Fruit fly (Drosophila melanogaster) whole organism, embryonic: ENCODE results near the gene plum.

Experiments used
- Adf1 ChIP-seq: fragments of 200-800 bp; sonication (Bioruptor generic); IDR thresholded peaks from 2 replicates; pipeline ENCODE4 v1.3.6; 2022; ENCODE audit warnings: missing biosample characterization, missing genetic modification characterization
- Atf6 ChIP-seq: fragments of 200-800 bp; sonication (Bioruptor generic); IDR thresholded peaks from 2 replicates; pipeline ENCODE4 v1.3.6; 2022; ENCODE audit warnings: missing biosample characterization, missing genetic modification characterization
- B-H2 ChIP-seq: fragments of 200-800 bp; sonication (Bioruptor generic); optimal IDR thresholded peaks from 2 replicates; lab custom pipeline; 2018; ENCODE audit warnings: missing biosample characterization, mild to moderate bottlenecking, missing genetic modification characterization
- CG10147 ChIP-seq: fragments of 200-800 bp; sonication (Bioruptor generic); optimal IDR thresholded peaks from 2 replicates; lab custom pipeline; 2019; ENCODE audit warnings: missing biosample characterization, mild to moderate bottlenecking, missing genetic modification characterization, moderate library complexity
- CG10959 ChIP-seq: fragments of 200-800 bp; sonication (Bioruptor generic); IDR thresholded peaks from 2 replicates; pipeline ENCODE4 v1.3.6; 2022; ENCODE audit warnings: missing biosample characterization, missing genetic modification characterization
- CG12744 ChIP-seq: fragments of 200-800 bp; sonication (Bioruptor generic); optimal IDR thresholded peaks from 2 replicates; lab custom pipeline; 2016; ENCODE audit warnings: missing biosample characterization, missing genetic modification characterization
- CG12942 ChIP-seq: fragments of 200-800 bp; sonication (Bioruptor generic); optimal IDR thresholded peaks from 3 replicates; lab custom pipeline; 2016; ENCODE audit warnings: missing biosample characterization, missing genetic modification characterization
- CG13287 ChIP-seq: fragments of 200-800 bp; sonication (Bioruptor generic); IDR thresholded peaks from 2 replicates; pipeline ENCODE4 v1.3.6; 2022; ENCODE audit warnings: missing biosample characterization, missing genetic modification characterization; ENCODE audit not compliant: partially characterized antibody
- CG15011 ChIP-seq: fragments of 200-800 bp; sonication (Bioruptor generic); optimal IDR thresholded peaks from 3 replicates; lab custom pipeline; 2018; ENCODE audit warnings: missing biosample characterization, mild to moderate bottlenecking, missing genetic modification characterization
- CG15514 ChIP-seq: fragments of 200-800 bp; sonication (Bioruptor generic); optimal IDR thresholded peaks from 3 replicates; lab custom pipeline; 2017; ENCODE audit warnings: missing biosample characterization, missing genetic modification characterization, mild to moderate bottlenecking, moderate library complexity, missing genetic modification reagents
- CG15696 ChIP-seq: fragments of 200-800 bp; sonication (Bioruptor generic); optimal IDR thresholded peaks from 2 replicates; lab custom pipeline; 2019; ENCODE audit warnings: missing biosample characterization, mild to moderate bottlenecking, missing genetic modification characterization, moderate library complexity
- CG16813 ChIP-seq: fragments of 200-800 bp; sonication (Bioruptor generic); IDR thresholded peaks from 3 replicates; pipeline ENCODE4 v1.3.6; 2022; ENCODE audit warnings: missing biosample characterization, missing genetic modification characterization; ENCODE audit not compliant: partially characterized antibody
- CG17385 ChIP-seq: fragments of 200-800 bp; sonication (Bioruptor generic); optimal IDR thresholded peaks from 3 replicates; lab custom pipeline; 2018; ENCODE audit warnings: missing biosample characterization, mild to moderate bottlenecking, missing genetic modification characterization
- CG17568 ChIP-seq: fragments of 200-800 bp; sonication (Bioruptor generic); optimal IDR thresholded peaks from 2 replicates; lab custom pipeline; 2018; ENCODE audit warnings: missing biosample characterization, mild to moderate bottlenecking, missing genetic modification characterization, moderate library complexity
- CG1792 ChIP-seq: fragments of 200-800 bp; sonication (Bioruptor generic); optimal IDR thresholded peaks from 2 replicates; lab custom pipeline; 2016; ENCODE audit warnings: missing biosample characterization, missing genetic modification characterization
- CG18764 ChIP-seq: fragments of 200-800 bp; sonication (Bioruptor generic); optimal IDR thresholded peaks from 3 replicates; lab custom pipeline; 2016; ENCODE audit warnings: missing biosample characterization, missing genetic modification characterization
- CG31441 ChIP-seq: fragments of 200-800 bp; sonication (Bioruptor generic); IDR thresholded peaks from 2 replicates; pipeline ENCODE4 v1.3.6; 2022; ENCODE audit warnings: missing biosample characterization, missing genetic modification characterization
- CG6175 ChIP-seq: fragments of 200-800 bp; sonication (Bioruptor generic); IDR thresholded peaks from 3 replicates; pipeline ENCODE4 v1.3.6; 2022; ENCODE audit warnings: missing biosample characterization, missing genetic modification characterization
- CG7372 ChIP-seq: fragments of 200-800 bp; sonication (Bioruptor generic); IDR thresholded peaks from 2 replicates; pipeline ENCODE4 v1.3.6; 2022; ENCODE audit warnings: missing biosample characterization, missing genetic modification characterization
- CG9932 ChIP-seq: fragments of 200-800 bp; sonication (Bioruptor generic); IDR thresholded peaks from 2 replicates; pipeline ENCODE4 v1.3.6; 2022; ENCODE audit warnings: missing biosample characterization, missing genetic modification characterization
- D19B ChIP-seq: fragments of 200-800 bp; sonication (Bioruptor generic); optimal IDR thresholded peaks from 2 replicates; lab custom pipeline; 2017; ENCODE audit warnings: missing biosample characterization, mild to moderate bottlenecking, missing genetic modification characterization
- Dek ChIP-seq: fragments of 200-800 bp; sonication (Bioruptor generic); optimal IDR thresholded peaks from 3 replicates; lab custom pipeline; 2019; ENCODE audit warnings: missing biosample characterization, mild to moderate bottlenecking, missing genetic modification characterization, moderate library complexity
- Gsc ChIP-seq: fragments of 200-800 bp; sonication (Bioruptor generic); IDR thresholded peaks from 2 replicates; pipeline ENCODE4 v1.3.6; 2022; ENCODE audit warnings: missing biosample characterization, missing genetic modification characterization
- Hmr ChIP-seq: fragments of 200-800 bp; sonication (Bioruptor generic); optimal IDR thresholded peaks from 3 replicates; lab custom pipeline; 2017; ENCODE audit warnings: mild to moderate bottlenecking, missing biosample characterization, missing genetic modification reagents, missing genetic modification characterization
- Hr78 ChIP-seq, 2 experiments: fragments of 200-800 bp in 1 of 2; fragments of >200 bp in 1 of 2; sonication (Bioruptor generic) in 1 of 2; optimal IDR thresholded peaks; 2 replicates each; lab custom pipeline; 2017 to 2019; ENCODE audit warnings: missing biosample characterization in 2 of 2, missing genetic modification characterization in 2 of 2, mild to moderate bottlenecking in 1 of 2, moderate library complexity in 1 of 2
- Pdp1 ChIP-seq, 2 experiments: fragments of 200-800 bp; sonication (Bioruptor generic); optimal IDR thresholded peaks; 3 replicates each; lab custom pipeline; 2016; ENCODE audit warnings: missing biosample characterization in 2 of 2, missing genetic modification characterization in 2 of 2, mild to moderate bottlenecking in 1 of 2, moderate library complexity in 1 of 2
- Rx ChIP-seq: fragments of 200-800 bp; sonication (Bioruptor generic); IDR thresholded peaks from 2 replicates; pipeline ENCODE4 v1.3.6; 2022; ENCODE audit warnings: missing biosample characterization, missing genetic modification characterization
- Ssrp ChIP-seq: fragments of 200-800 bp; sonication (Bioruptor generic); optimal IDR thresholded peaks from 2 replicates; lab custom pipeline; 2018; ENCODE audit warnings: missing biosample characterization, mild to moderate bottlenecking, missing genetic modification characterization, moderate library complexity
- YL-1 ChIP-seq: fragments of 200-800 bp; sonication (Bioruptor generic); optimal IDR thresholded peaks from 3 replicates; lab custom pipeline; 2017; ENCODE audit warnings: missing biosample characterization, mild to moderate bottlenecking, missing genetic modification characterization
- bab2 ChIP-seq: fragments of 200-800 bp; sonication (Bioruptor generic); optimal IDR thresholded peaks from 2 replicates; lab custom pipeline; 2016; ENCODE audit warnings: missing biosample characterization, missing genetic modification characterization
- br ChIP-seq: fragments of >200 bp; optimal IDR thresholded peaks from 2 replicates; lab custom pipeline; 2017
- chif ChIP-seq, 2 experiments: fragments of 200-800 bp; sonication (Bioruptor generic); optimal IDR thresholded peaks; 3 replicates each; lab custom pipeline; 2016; ENCODE audit warnings: missing biosample characterization in 2 of 2, missing genetic modification characterization in 2 of 2
- croc ChIP-seq: fragments of 200-800 bp; sonication (Bioruptor generic); conservative IDR thresholded peaks from 3 replicates; pipeline ENCODE4 v1.3.6; 2022; ENCODE audit warnings: missing biosample characterization, missing genetic modification characterization
- danr ChIP-seq: fragments of 200-800 bp; sonication (Bioruptor generic); IDR thresholded peaks from 2 replicates; pipeline ENCODE4 v1.3.6; 2022; ENCODE audit warnings: missing biosample characterization, missing genetic modification characterization
- dpn ChIP-seq, 2 experiments: fragments of 200-800 bp; sonication (Bioruptor generic); optimal IDR thresholded peaks; 3 replicates each; lab custom pipeline; 2016; ENCODE audit warnings: missing biosample characterization in 2 of 2, missing genetic modification characterization in 2 of 2
- ewg ChIP-seq: fragments of 200-800 bp; sonication (Bioruptor generic); optimal IDR thresholded peaks from 3 replicates; lab custom pipeline; 2017; ENCODE audit warnings: mild to moderate bottlenecking, missing biosample characterization, missing genetic modification reagents, missing genetic modification characterization
- fd96Cb ChIP-seq: fragments of 200-800 bp; sonication (Bioruptor generic); optimal IDR thresholded peaks from 2 replicates; lab custom pipeline; 2018; ENCODE audit warnings: missing biosample characterization, mild to moderate bottlenecking, missing genetic modification characterization, moderate library complexity
- gsb ChIP-seq: fragments of 200-800 bp; sonication (Bioruptor generic); IDR thresholded peaks from 2 replicates; pipeline ENCODE4 v1.3.6; 2022; ENCODE audit warnings: missing biosample characterization, missing genetic modification characterization
- lola ChIP-seq, 3 experiments: fragments of >200 bp in 2 of 3; fragments of 200-800 bp in 1 of 3; sonication (Bioruptor generic) in 1 of 3; optimal IDR thresholded peaks; 2 replicates each; lab custom pipeline; 2017 to 2019; ENCODE audit warnings: missing biosample characterization in 3 of 3, missing genetic modification characterization in 3 of 3, mild to moderate bottlenecking in 1 of 3, moderate library complexity in 1 of 3
- nerfin-1 ChIP-seq: fragments of 200-800 bp; sonication (Bioruptor generic); optimal IDR thresholded peaks from 3 replicates; lab custom pipeline; 2019; ENCODE audit warnings: missing biosample characterization, mild to moderate bottlenecking, missing genetic modification characterization, moderate library complexity
- pan ChIP-seq, 4 experiments: fragments of >200 bp in 3 of 4; fragments of 200-800 bp in 1 of 4; sonication (Bioruptor generic) in 1 of 4; optimal IDR thresholded peaks in 3 of 4; IDR thresholded peaks in 1 of 4; 2 replicates each; pipeline versions ENCODE4 v1.3.6 to Lab custom; 2017 to 2022; ENCODE audit warnings: missing biosample characterization in 2 of 4, missing genetic modification characterization in 2 of 4, mixed read lengths in 1 of 4
- pita ChIP-seq: fragments of 200-800 bp; sonication (Bioruptor generic); optimal IDR thresholded peaks from 2 replicates; lab custom pipeline; 2017; ENCODE audit warnings: missing biosample characterization, mild to moderate bottlenecking, missing genetic modification characterization
- pros ChIP-seq: fragments of 200-800 bp; sonication (Bioruptor generic); optimal IDR thresholded peaks from 3 replicates; lab custom pipeline; 2019; ENCODE audit warnings: missing biosample characterization, mild to moderate bottlenecking, missing genetic modification characterization, moderate library complexity
- pum ChIP-seq: fragments of 200-800 bp; sonication (Bioruptor generic); optimal IDR thresholded peaks from 2 replicates; lab custom pipeline; 2016; ENCODE audit warnings: missing biosample characterization, missing genetic modification characterization
- pzg ChIP-seq: fragments of 200-800 bp; sonication (Bioruptor generic); optimal IDR thresholded peaks from 3 replicates; lab custom pipeline; 2018; ENCODE audit warnings: missing biosample characterization, mild to moderate bottlenecking, missing genetic modification characterization, moderate library complexity
- sc ChIP-seq, 3 experiments: fragments of >200 bp in 2 of 3; fragments of 200-800 bp in 1 of 3; sonication (Bioruptor generic) in 1 of 3; optimal IDR thresholded peaks; 2 replicates in 2 of 3; 3 replicates in 1 of 3; lab custom pipeline; 2017; ENCODE audit warnings: mild to moderate bottlenecking in 1 of 3, missing biosample characterization in 1 of 3, missing genetic modification characterization in 1 of 3, missing genetic modification reagents in 1 of 3
- sna ChIP-seq: fragments of 200-800 bp; sonication (Bioruptor generic); IDR thresholded peaks from 2 replicates; pipeline ENCODE4 v1.3.6; 2022; ENCODE audit warnings: missing biosample characterization, missing genetic modification characterization; ENCODE audit not compliant: partially characterized antibody
- tin ChIP-seq: fragments of 200-800 bp; sonication (Bioruptor generic); optimal IDR thresholded peaks from 3 replicates; lab custom pipeline; 2016; ENCODE audit warnings: missing biosample characterization, missing genetic modification characterization
- tll ChIP-seq, 2 experiments: fragments of 200-800 bp in 1 of 2; fragments of >200 bp in 1 of 2; sonication (Bioruptor generic) in 1 of 2; optimal IDR thresholded peaks; 2 replicates each; lab custom pipeline; 2017 to 2019; ENCODE audit warnings: missing biosample characterization in 2 of 2, missing genetic modification characterization in 2 of 2, mild to moderate bottlenecking in 1 of 2, moderate library complexity in 1 of 2
- tna ChIP-seq: fragments of 200-800 bp; sonication (Bioruptor generic); IDR thresholded peaks from 2 replicates; pipeline ENCODE4 v1.3.6; 2022; ENCODE audit warnings: missing biosample characterization, missing genetic modification characterization; ENCODE audit not compliant: partially characterized antibody

The plum gene

DNA sequence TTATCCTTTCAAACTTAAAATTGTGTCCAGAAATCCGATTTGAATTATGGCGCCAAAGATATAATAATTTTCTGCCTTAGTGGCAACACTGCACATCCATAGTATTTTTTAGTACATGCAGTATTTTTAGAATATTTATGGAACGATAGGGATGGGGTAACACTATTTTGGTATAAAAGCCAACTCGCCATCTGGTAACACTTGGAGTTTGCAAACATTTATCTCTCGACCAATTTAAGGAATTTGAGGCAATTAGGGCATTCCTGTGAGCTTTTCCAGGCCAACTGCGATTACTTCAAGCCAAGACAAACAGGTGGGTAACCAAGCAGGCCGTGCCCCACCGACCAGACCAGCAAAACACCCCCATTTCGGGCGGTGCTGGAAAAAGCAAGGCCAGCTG, 82.7 kb downstream of the plum start, which contains the start of gene CG5447 (continued):
- no peak for TF ChIP-seq sna (GFP tag; lab: Robert Waterston, UW)
- TF ChIP-seq CG7372, result no peak
- TF ChIP-seq CG10959 (GFP tag; lab: Robert Waterston, UW), result no peak
- TF ChIP-seq CG15514, result peak; percentile 22
- no peak for TF ChIP-seq Atf6
- TF ChIP-seq CG12744 (GFP tag; lab: Kevin White, UChicago), result no peak
- no peak for TF ChIP-seq tin
- no peak for TF ChIP-seq pros (GFP tag; lab: Kevin White, UChicago)
- no peak for TF ChIP-seq CG17385 (GFP tag; lab: Kevin White, UChicago)
- no peak for TF ChIP-seq chif (GFP tag; optimal IDR thresholded peaks at IDR 0.05; lab: Kevin White, UChicago)
- TF ChIP-seq CG12942 (GFP tag; lab: Kevin White, UChicago), result no peak
- no peak for TF ChIP-seq Pdp1 (GFP tag; optimal IDR thresholded peaks at IDR 0.05; lab: Kevin White, UChicago)
- TF ChIP-seq lola (GFP tag; optimal IDR thresholded peaks at IDR 0.05; lab: Kevin White, UChicago), result no peak
- TF ChIP-seq croc (GFP tag; lab: Robert Waterston, UW), result no peak
- no peak for TF ChIP-seq fd96Cb
- no peak for TF ChIP-seq Hmr
- TF ChIP-seq CG6175 (GFP tag; lab: Robert Waterston, UW), result no peak
- no peak for TF ChIP-seq tna (GFP tag; lab: Robert Waterston, UW)
- no peak for TF ChIP-seq dpn (GFP tag; optimal IDR thresholded peaks at IDR 0.05; lab: Kevin White, UChicago)
- no peak for TF ChIP-seq danr (GFP tag; lab: Robert Waterston, UW)
- no peak for TF ChIP-seq CG9932 (GFP tag; lab: Robert Waterston, UW)
- peak; percentile 30 for TF ChIP-seq nerfin-1 (tag; lab: Kevin White, UChicago)
- TF ChIP-seq tll (GFP tag; optimal IDR thresholded peaks at IDR 0.05; lab: Kevin White, UChicago), result no peak
- peak; percentile 88 for TF ChIP-seq pzg (GFP tag; lab: Kevin White, UChicago)
- TF ChIP-seq D19B (GFP tag; lab: Kevin White, UChicago), result no peak
- peak; percentile 25 for TF ChIP-seq YL-1 (GFP tag; lab: Kevin White, UChicago)
- TF ChIP-seq ewg, result no peak
- peak; percentile 68 for TF ChIP-seq CG13287
- TF ChIP-seq Hr78 (GFP tag; optimal IDR thresholded peaks at IDR 0.05; lab: Kevin White, UChicago), result no peak
- TF ChIP-seq CG17568 (GFP tag; lab: Kevin White, UChicago), result no peak
- no peak for TF ChIP-seq CG18764
- TF ChIP-seq, all 482 proteins: peak for 33

DNA sequence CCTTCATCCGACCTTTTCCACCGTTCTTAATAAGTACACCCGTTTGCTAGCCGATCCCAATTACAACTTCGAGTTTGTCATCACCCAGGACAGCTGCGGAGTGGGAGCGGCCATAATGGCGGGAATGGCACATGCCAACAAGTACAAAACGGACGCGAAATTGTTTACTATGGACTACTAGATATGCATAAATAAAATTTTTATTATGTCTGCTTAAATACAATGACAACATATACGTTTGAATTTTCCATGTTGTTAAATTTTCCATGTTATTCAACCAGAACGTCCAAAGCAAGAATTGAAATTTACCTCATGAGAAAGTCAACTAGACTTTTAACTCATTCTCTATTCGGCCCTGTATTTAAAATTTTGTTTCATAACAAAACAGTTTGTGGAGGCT, 84.6 kb downstream of the plum start, which contains the start of gene Hex-t2:
Gene Hex-t2 (plus strand): TSS at position 301 of the 400 bp plus-strand sequence.
- no peak for TF ChIP-seq Rx (GFP tag; lab: Robert Waterston, UW)
- TF ChIP-seq B-H2, result no peak
- no peak for TF ChIP-seq bab2
- no peak for TF ChIP-seq Ssrp
- TF ChIP-seq CG31441 (GFP tag; lab: Robert Waterston, UW), result no peak
- TF ChIP-seq CG10147 (GFP tag; lab: Kevin White, UChicago), result no peak
- TF ChIP-seq CG1792 (GFP tag; lab: Kevin White, UChicago), result no peak
- no peak for TF ChIP-seq pum (GFP tag; lab: Kevin White, UChicago)
- TF ChIP-seq Adf1 (GFP tag; lab: Robert Waterston, UW), result no peak
- no peak for TF ChIP-seq CG15696
- no peak for TF ChIP-seq CG16813 (GFP tag; lab: Robert Waterston, UW)
- TF ChIP-seq sc (optimal IDR thresholded peaks at IDR 0.05; lab: Kevin White, UChicago), result no peak
- no peak for TF ChIP-seq sc (GFP tag; optimal IDR thresholded peaks at IDR 0.05; lab: Kevin White, UChicago)
- TF ChIP-seq Gsc (GFP tag; lab: Robert Waterston, UW), result no peak
- TF ChIP-seq gsb (GFP tag; lab: Robert Waterston, UW), result no peak
- TF ChIP-seq pita (GFP tag; lab: Kevin White, UChicago), result no peak
- no peak for TF ChIP-seq Dek (tag; lab: Kevin White, UChicago)
- no peak for TF ChIP-seq br (lab: Kevin White, UChicago)
- TF ChIP-seq CG15011, result no peak
- TF ChIP-seq pan (optimal IDR thresholded peaks at IDR 0.05; lab: Kevin White, UChicago), result no peak
- TF ChIP-seq pan (GFP tag; optimal IDR thresholded peaks at IDR 0.05 in 1 of 2, IDR thresholded peaks at IDR 0.05 in 1 of 2), result no peak
